Worm (Caenorhabditis elegans) whole organism, late embryonic: ENCODE results near the gene C11E4.8.
"Not testable (repeated sequence)": the region's sequence is repeated elsewhere in the genome, so short reads cannot be mapped to it uniquely, and the experiment has no call there.

Experiments
- C38D4.7 ChIP-seq: fragments of 200-800 bp; sonication (Bioruptor generic); optimal IDR thresholded peaks from 2 replicates; lab custom pipeline; 2018; ENCODE audit warnings: mild to moderate bottlenecking, missing genetic modification characterization, moderate library complexity, missing compliant biosample characterization
- F13H6.1 ChIP-seq: sonication (generic microtip); optimal IDR thresholded peaks from 2 replicates; lab custom pipeline; 2016; ENCODE audit warnings: missing genetic modification characterization, missing compliant biosample characterization
- K09A11.1 ChIP-seq: sonication (generic microtip); optimal IDR thresholded peaks from 2 replicates; lab custom pipeline; 2017; ENCODE audit warnings: antibody characterized with exemption, mild to moderate bottlenecking, missing genetic modification characterization, missing compliant biosample characterization; ENCODE audit not compliant: insufficient read depth
- Y22D7AL.16 ChIP-seq: sonication (generic microtip); optimal IDR thresholded peaks from 2 replicates; lab custom pipeline; 2016; ENCODE audit warnings: missing genetic modification characterization, missing compliant biosample characterization
- ahr-1 ChIP-seq: sonication (generic microtip); optimal IDR thresholded peaks from 2 replicates; lab custom pipeline; 2016; ENCODE audit warnings: missing genetic modification characterization, missing compliant biosample characterization
- ama-1 ChIP-seq: fragments of 150-350 bp; optimal IDR thresholded peaks from 2 replicates; lab custom pipeline; 2014
- ceh-14 ChIP-seq: sonication (generic microtip); optimal IDR thresholded peaks from 2 replicates; lab custom pipeline; 2016; ENCODE audit warnings: missing genotype, missing genetic modification characterization, missing compliant biosample characterization
- ceh-2 ChIP-seq: sonication (generic microtip); optimal IDR thresholded peaks from 2 replicates; lab custom pipeline; 2016; ENCODE audit warnings: missing genotype, missing genetic modification characterization, missing compliant biosample characterization
- ceh-22 ChIP-seq: sonication (generic microtip); optimal IDR thresholded peaks from 2 replicates; lab custom pipeline; 2017; ENCODE audit warnings: missing biosample characterization, missing genetic modification characterization
- ceh-24 ChIP-seq: sonication (generic microtip); optimal IDR thresholded peaks from 2 replicates; lab custom pipeline; 2016; ENCODE audit warnings: mild to moderate bottlenecking, missing genetic modification characterization, missing compliant biosample characterization
- ceh-31 ChIP-seq: sonication (generic microtip); optimal IDR thresholded peaks from 2 replicates; lab custom pipeline; 2016; ENCODE audit warnings: missing genetic modification characterization, missing compliant biosample characterization
- ceh-45 ChIP-seq: fragments of 200-800 bp; sonication (Bioruptor generic); IDR thresholded peaks from 2 replicates; pipeline ENCODE4 v1.3.6; 2022; ENCODE audit warnings: missing genetic modification reagents, missing genetic modification characterization, missing compliant biosample characterization
- elt-2 ChIP-seq: sonication (generic microtip); optimal IDR thresholded peaks from 2 replicates; lab custom pipeline; 2016; ENCODE audit warnings: missing genetic modification reagents, missing genetic modification characterization, missing compliant biosample characterization
- elt-4 ChIP-seq: sonication (generic microtip); optimal IDR thresholded peaks from 2 replicates; lab custom pipeline; 2016; ENCODE audit warnings: missing genetic modification characterization, missing compliant biosample characterization
- eyg-1 ChIP-seq: sonication (generic microtip); optimal IDR thresholded peaks from 2 replicates; lab custom pipeline; 2016; ENCODE audit warnings: missing genotype, missing genetic modification characterization, missing compliant biosample characterization
- fax-1 ChIP-seq: sonication (generic microtip); optimal IDR thresholded peaks from 2 replicates; lab custom pipeline; 2016; ENCODE audit warnings: missing genotype, missing genetic modification characterization, missing compliant biosample characterization
- fkh-6 ChIP-seq: sonication (generic microtip); optimal IDR thresholded peaks from 2 replicates; lab custom pipeline; 2016; ENCODE audit warnings: missing genetic modification characterization, missing compliant biosample characterization
- hlh-15 ChIP-seq: sonication (generic microtip); optimal IDR thresholded peaks from 2 replicates; lab custom pipeline; 2016; ENCODE audit warnings: missing genetic modification characterization, missing compliant biosample characterization
- lim-6 ChIP-seq: sonication (generic microtip); optimal IDR thresholded peaks from 2 replicates; lab custom pipeline; 2016; ENCODE audit warnings: missing genetic modification characterization, missing compliant biosample characterization
- lin-11 ChIP-seq: fragments of 200-800 bp; sonication (Bioruptor generic); optimal IDR thresholded peaks from 2 replicates; lab custom pipeline; 2018; ENCODE audit warnings: mild to moderate bottlenecking, missing genetic modification characterization, missing compliant biosample characterization
- madf-2 ChIP-seq: sonication (generic microtip); optimal IDR thresholded peaks from 2 replicates; lab custom pipeline; 2017; ENCODE audit warnings: missing genetic modification characterization, missing compliant biosample characterization
- mec-3 ChIP-seq: sonication (generic microtip); optimal IDR thresholded peaks from 2 replicates; lab custom pipeline; 2016; ENCODE audit warnings: borderline replicate concordance, missing genetic modification characterization, missing compliant biosample characterization
- npax-4 ChIP-seq: sonication (generic microtip); optimal IDR thresholded peaks from 2 replicates; lab custom pipeline; 2016; ENCODE audit warnings: missing genetic modification characterization, missing compliant biosample characterization
- pat-9 ChIP-seq: fragments of 200-800 bp; sonication (Bioruptor generic); optimal IDR thresholded peaks from 2 replicates; lab custom pipeline; 2018; ENCODE audit warnings: mild to moderate bottlenecking, missing genetic modification characterization, moderate library complexity, missing compliant biosample characterization
- pha-4 ChIP-seq: fragments of 150-350 bp; optimal IDR thresholded peaks from 2 replicates; lab custom pipeline; 2018; ENCODE audit warnings: missing biosample characterization, missing genetic modification reagents, missing genetic modification characterization
- ref-2 ChIP-seq: sonication (generic microtip); optimal IDR thresholded peaks from 2 replicates; lab custom pipeline; 2016; ENCODE audit warnings: missing genetic modification characterization, missing compliant biosample characterization
- rnt-1 ChIP-seq: sonication (generic microtip); optimal IDR thresholded peaks from 2 replicates; lab custom pipeline; 2016; ENCODE audit warnings: missing genetic modification characterization, missing compliant biosample characterization
- sdc-2 ChIP-seq: sonication (generic microtip); optimal IDR thresholded peaks from 2 replicates; lab custom pipeline; 2016; ENCODE audit warnings: missing genotype, missing genetic modification characterization, missing compliant biosample characterization
- sox-2 ChIP-seq: fragments of 200-800 bp; sonication (Bioruptor generic); IDR thresholded peaks from 2 replicates; pipeline ENCODE4 v1.3.6; 2022; ENCODE audit warnings: missing genetic modification reagents, missing genetic modification characterization, missing compliant biosample characterization
- sox-4 ChIP-seq: sonication (generic microtip); optimal IDR thresholded peaks from 2 replicates; lab custom pipeline; 2017; ENCODE audit warnings: mild to moderate bottlenecking, missing genetic modification characterization, inconsistent platforms, missing compliant biosample characterization
- tbx-2 ChIP-seq: sonication (generic microtip); optimal IDR thresholded peaks from 2 replicates; lab custom pipeline; 2016; ENCODE audit warnings: missing genetic modification characterization, missing compliant biosample characterization
- tbx-7 ChIP-seq: sonication (generic microtip); optimal IDR thresholded peaks from 2 replicates; lab custom pipeline; 2016; ENCODE audit warnings: missing genotype, missing genetic modification characterization, missing compliant biosample characterization
- unc-3 ChIP-seq, 2 experiments: fragments of 200-800 bp in 1 of 2; sonication (Bioruptor generic) in 1 of 2; sonication (generic microtip) in 1 of 2; conservative IDR thresholded peaks in 1 of 2; optimal IDR thresholded peaks in 1 of 2; 2 replicates each; pipeline versions ENCODE4 v1.3.6 to Lab custom; 2016 to 2022; ENCODE audit warnings: missing compliant biosample characterization in 2 of 2, missing genetic modification characterization in 2 of 2, missing genetic modification reagents in 1 of 2
- unc-42 ChIP-seq: sonication (generic microtip); optimal IDR thresholded peaks from 2 replicates; lab custom pipeline; 2016; ENCODE audit warnings: missing genotype, missing genetic modification characterization, missing compliant biosample characterization
- unc-55 ChIP-seq: sonication (generic microtip); optimal IDR thresholded peaks from 2 replicates; lab custom pipeline; 2017; ENCODE audit warnings: missing biosample characterization, missing genetic modification reagents, missing genetic modification characterization
- unc-86 ChIP-seq: sonication (generic microtip); optimal IDR thresholded peaks from 2 replicates; lab custom pipeline; 2016; ENCODE audit warnings: missing genetic modification characterization, missing compliant biosample characterization
- zip-5 ChIP-seq: sonication (generic microtip); optimal IDR thresholded peaks from 2 replicates; lab custom pipeline; 2016; ENCODE audit warnings: missing genetic modification characterization, missing compliant biosample characterization
- ztf-16 ChIP-seq: sonication (generic microtip); optimal IDR thresholded peaks from 2 replicates; lab custom pipeline; 2017; ENCODE audit warnings: missing genetic modification characterization, missing compliant biosample characterization

The C11E4.8 gene

ce11 chrX:9622609-9623008 is 2.4 kb downstream of the C11E4.8 start (continued):
- TF ChIP-seq K09A11.1 (tag; lab: Kevin White, UChicago) = no peak
- no peak for TF ChIP-seq ceh-24 (tag; lab: Kevin White, UChicago)
- peak; percentile 27 for TF ChIP-seq pat-9
- no peak for TF ChIP-seq tbx-2
- TF ChIP-seq ceh-31 (tag; lab: Kevin White, UChicago) = no peak
- TF ChIP-seq Y22D7AL.16 (tag; lab: Kevin White, UChicago) = peak; percentile 61
- TF ChIP-seq hlh-15 (tag; lab: Kevin White, UChicago) = peak; percentile 19
- no peak for TF ChIP-seq lim-6
- TF ChIP-seq ceh-45 (GFP tag; lab: Robert Waterston, UW) = no peak
- TF ChIP-seq C38D4.7 (GFP tag; lab: Kevin White, UChicago) = peak; percentile 38
- TF ChIP-seq ztf-16 (tag; lab: Kevin White, UChicago) = no peak
- no peak for TF ChIP-seq unc-55
- peak; percentile 22 for TF ChIP-seq sdc-2 (tag; lab: Kevin White, UChicago)
- peak; percentile 9; the same call in 1 of the 2 replicates for TF ChIP-seq sox-2 (GFP tag; lab: Robert Waterston, UW)
- no peak for TF ChIP-seq unc-86 (tag; lab: Kevin White, UChicago)

- TF ChIP-seq lim-6; elt-2 (tag; lab: Kevin White, UChicago); tbx-7: not testable (repeated sequence)
- TF ChIP-seq, all 69 proteins: peak for 0; not testable (repeated sequence) for 69
These were observed 5.6 kb downstream of the C11E4.8 start, which contains the start of gene F34H10.1 for ce11 chrX:9625824-9626223. TSS of gene F34H10.1 (plus strand) at chrX:9626124.

DNA sequence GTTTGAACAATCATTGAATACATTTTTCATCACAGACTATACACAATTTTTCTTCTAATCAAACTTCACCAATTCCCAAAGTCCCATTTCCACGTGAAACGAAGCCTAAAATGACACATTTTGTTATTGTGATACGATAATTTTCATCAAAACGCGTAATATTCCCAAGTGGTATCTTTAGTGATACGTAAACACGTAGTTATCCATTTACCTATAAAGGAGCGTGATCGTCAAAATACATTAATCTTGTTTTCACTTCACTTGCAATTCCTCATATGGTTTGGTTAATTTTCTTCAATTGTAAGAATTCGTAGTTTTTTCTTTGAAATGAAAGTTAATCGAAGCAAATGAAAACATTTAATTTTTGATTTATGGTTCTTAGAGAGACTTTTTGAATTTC is 9.3 kb downstream of the C11E4.8 start:
- TF ChIP-seq unc-55 = no peak
- no peak for TF ChIP-seq eyg-1 (tag; lab: Kevin White, UChicago)
- no peak for TF ChIP-seq ceh-31 (tag; lab: Kevin White, UChicago)
- no peak for TF ChIP-seq ahr-1
- TF ChIP-seq ceh-45 (GFP tag; lab: Robert Waterston, UW) = no peak
- TF ChIP-seq fax-1 (tag; lab: Kevin White, UChicago) = no peak
- no peak for TF ChIP-seq fkh-6 (tag; lab: Kevin White, UChicago)
- TF ChIP-seq F13H6.1 = no peak
- TF ChIP-seq npax-4 (tag; lab: Kevin White, UChicago) = no peak
- TF ChIP-seq ama-1 (lab: Kevin White, UChicago) = no peak
- no peak for TF ChIP-seq elt-4
- no peak for TF ChIP-seq ref-2 (tag; lab: Kevin White, UChicago)
- TF ChIP-seq mec-3 (tag; lab: Kevin White, UChicago) = no peak
- no peak for TF ChIP-seq pha-4

DNA sequence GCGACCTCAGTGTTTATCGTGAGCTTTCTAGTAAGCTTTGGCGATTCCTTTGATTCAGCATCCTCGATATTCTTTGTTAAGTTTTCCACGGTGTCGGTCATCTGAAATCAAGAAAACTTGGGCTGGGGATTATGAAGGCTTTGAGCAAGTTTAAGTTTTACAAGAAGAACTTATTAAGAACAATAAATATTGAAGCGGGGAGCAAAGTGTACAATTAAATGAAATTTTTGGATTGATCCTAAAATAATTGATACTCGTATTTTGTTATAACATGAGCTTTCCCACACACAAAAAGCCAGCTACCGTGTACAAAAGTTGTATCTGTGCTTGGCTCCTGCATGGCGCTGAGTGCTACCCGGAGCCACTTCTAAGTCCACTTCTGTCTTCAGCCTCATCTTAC is 14.7 kb downstream of the C11E4.8 start, which contains the start of gene F34H10.3:
Gene F34H10.3, minus strand, starts transcription at position 101 of the 400 bp plus-strand sequence.
- TF ChIP-seq sox-4 (tag; lab: Kevin White, UChicago) (no peak), ceh-22 (tag; lab: Kevin White, UChicago) (no peak), ceh-24 (tag; lab: Kevin White, UChicago) (no peak), tbx-2 (no peak), rnt-1 (no peak), ceh-14 (no peak), madf-2 (no peak), lin-11 (tag; lab: Kevin White, UChicago) (no peak), sdc-2 (tag; lab: Kevin White, UChicago) (no peak), F13H6.1 (no peak)

DNA sequence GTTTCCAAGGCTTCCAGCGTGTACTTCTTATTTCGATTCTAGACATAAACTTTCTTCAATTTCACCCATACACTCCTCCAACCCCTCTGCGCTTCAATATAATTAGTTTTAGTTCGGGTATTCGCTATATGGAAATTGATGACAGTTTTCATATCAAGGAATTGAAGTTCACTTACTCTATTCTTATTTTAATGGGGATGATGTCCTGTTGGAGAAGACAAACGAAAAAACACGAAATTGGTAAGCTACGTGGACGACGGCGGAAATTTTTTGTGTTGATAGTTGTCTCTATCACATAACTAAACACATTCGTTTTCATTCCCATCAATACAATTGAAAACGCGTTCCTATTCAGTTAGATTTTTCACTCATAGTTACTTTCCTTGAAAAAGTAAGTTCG is 15.1 kb downstream of the C11E4.8 start, which contains the start of gene F34H10.5:
Gene F34H10.5, plus strand, starts transcription at position 301 of the 400 bp plus-strand sequence.
- TF ChIP-seq ceh-22 (tag; lab: Kevin White, UChicago) (no peak), unc-3 (GFP tag; conservative IDR thresholded peaks at IDR 0.05; lab: Robert Waterston, UW) (no peak), unc-3 (tag; optimal IDR thresholded peaks at IDR 0.05; lab: Kevin White, UChicago) (no peak), ceh-24 (tag; lab: Kevin White, UChicago) (no peak), ceh-31 (tag; lab: Kevin White, UChicago) (no peak), zip-5 (no peak), elt-2 (tag; lab: Kevin White, UChicago) (no peak), eyg-1 (tag; lab: Kevin White, UChicago) (no peak), ref-2 (tag; lab: Kevin White, UChicago) (no peak), F13H6.1 (no peak), ceh-2 (tag; lab: Kevin White, UChicago) (no peak), unc-42 (tag; lab: Kevin White, UChicago) (no peak)
